Fruit fly (Drosophila melanogaster): Measurements from ENCODE around the gene CG9541.

Gene CG9541

DNA sequence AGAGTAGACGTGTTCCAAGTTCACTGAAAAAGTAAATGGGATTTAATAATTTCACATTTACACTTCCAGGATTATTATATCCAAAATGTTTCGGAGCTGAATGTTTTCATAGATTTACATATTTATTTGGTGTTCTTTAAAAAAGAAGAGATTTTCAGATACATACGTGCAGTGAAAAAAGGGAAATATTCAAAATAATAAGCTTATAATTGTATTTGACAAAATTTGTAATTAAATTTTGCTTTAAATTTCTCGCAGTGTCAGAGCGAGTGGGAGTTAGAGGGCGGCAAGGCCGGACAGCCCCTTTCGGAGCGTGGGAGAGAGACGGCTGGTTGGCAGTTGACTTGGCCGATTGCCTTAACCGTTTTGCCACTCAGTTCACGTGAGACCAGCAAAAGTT is 38.2 kb downstream of the CG9541 start, which contains the start of gene Tsp29Fb (continued):
- TF ChIP-seq CG4404 (GFP tag; IDR thresholded peaks at IDR 0.05) = peak; percentile 23; the same call in 1 of the 2 replicates
- peak; percentile 20 for TF ChIP-seq chn (GFP tag; optimal IDR thresholded peaks at IDR 0.05)
- TF ChIP-seq Drgx (GFP tag; IDR thresholded peaks at IDR 0.05) = no peak
- no peak for TF ChIP-seq tll (GFP tag; optimal IDR thresholded peaks at IDR 0.05)

DNA sequence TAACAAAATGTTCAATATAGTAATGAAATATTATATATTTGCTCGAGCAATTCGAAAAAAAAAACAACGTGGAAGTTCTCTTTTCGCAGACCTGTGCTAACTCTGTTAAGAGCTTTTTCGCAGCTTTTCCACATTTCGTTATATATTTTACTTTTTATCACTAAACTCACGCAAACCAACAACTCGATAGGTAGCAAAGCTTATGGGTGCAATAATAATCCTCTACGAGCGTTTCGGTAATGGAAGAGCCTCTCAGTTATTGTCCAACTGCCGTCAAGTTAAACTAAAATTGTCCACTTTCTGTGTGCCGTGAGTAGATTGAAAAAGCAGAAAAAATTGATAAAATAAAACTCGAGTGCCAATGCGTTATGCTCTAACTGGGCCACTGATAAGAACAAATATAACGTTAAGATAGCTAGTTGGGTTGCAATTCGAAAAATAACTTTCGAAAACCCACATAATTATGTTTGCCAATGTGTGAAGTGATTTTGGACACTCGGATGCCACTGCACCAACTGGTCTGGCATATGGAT is 41.5 kb downstream of the CG9541 start, which contains the start of gene Tsp29Fa:
TSS of gene Tsp29Fa (plus strand) at position 253 of the 533 bp plus-strand sequence.
- TF ChIP-seq HLHmδ (GFP tag; optimal IDR thresholded peaks at IDR 0.05) (no peak), Bdp1 (GFP tag; optimal IDR thresholded peaks at IDR 0.05) (no peak), CG15514 (GFP tag; optimal IDR thresholded peaks at IDR 0.05) (no peak), GATAe (GFP tag; conservative IDR thresholded peaks at IDR 0.05) (peak; percentile 40; the same call in 1 of the 2 replicates), gt (GFP tag; IDR thresholded peaks at IDR 0.05) (no peak), CG2116 (GFP tag; optimal IDR thresholded peaks at IDR 0.05) (no peak), CG12236 (GFP tag; optimal IDR thresholded peaks at IDR 0.05) (no peak), MBD-R2 (GFP tag; IDR thresholded peaks at IDR 0.05) (no peak), abd-A (tag; optimal IDR thresholded peaks at IDR 0.05) (no peak), NfI (GFP tag; optimal IDR thresholded peaks at IDR 0.05) (no peak), exex (tag; optimal IDR thresholded peaks at IDR 0.05) (peak; percentile 64), Med (GFP tag) (peak; percentile 9), CG34376 (GFP tag; optimal IDR thresholded peaks at IDR 0.05) (peak; percentile 71), lab (GFP tag; optimal IDR thresholded peaks at IDR 0.05) (peak; percentile 0), ems (GFP tag; optimal IDR thresholded peaks at IDR 0.05) (no peak), sug (tag; optimal IDR thresholded peaks at IDR 0.05) (no peak), Jarid2 (GFP tag; optimal IDR thresholded peaks at IDR 0.05) (peak; percentile 17), vnd (GFP tag; IDR thresholded peaks at IDR 0.05; ENCODE audit: partially characterized antibody) (0 out of 3 replicates have a peak, but pooled peaks have one; percentile 33), CG8281 (tag; optimal IDR thresholded peaks at IDR 0.05) (peak; percentile 23), Hand (GFP tag; optimal IDR thresholded peaks at IDR 0.05) (no peak), CG9437 (GFP tag; optimal IDR thresholded peaks at IDR 0.05) (no peak), chinmo (GFP tag; IDR thresholded peaks at IDR 0.05; ENCODE audit: partially characterized antibody) (0 out of 4 replicates have a peak, but pooled peaks have one; percentile 45), kay (GFP tag; optimal IDR thresholded peaks at IDR 0.05) (no peak), MTF-1 (GFP tag; optimal IDR thresholded peaks at IDR 0.05; ENCODE audit: borderline replicate concordance) (no peak), CG10543 (GFP tag; optimal IDR thresholded peaks at IDR 0.05) (no peak), Ets65A (GFP tag) (peak; percentile 57), CG3838 (GFP tag; optimal IDR thresholded peaks at IDR 0.05) (no peak), CG17612 (GFP tag; IDR thresholded peaks at IDR 0.05) (no peak), ttk (GFP tag; IDR thresholded peaks at IDR 0.05) (no peak), grn (GFP tag; optimal IDR thresholded peaks at IDR 0.05) (peak; percentile 80), oc (tag; optimal IDR thresholded peaks at IDR 0.05) (no peak), corto (GFP tag; optimal IDR thresholded peaks at IDR 0.05) (no peak)

DNA sequence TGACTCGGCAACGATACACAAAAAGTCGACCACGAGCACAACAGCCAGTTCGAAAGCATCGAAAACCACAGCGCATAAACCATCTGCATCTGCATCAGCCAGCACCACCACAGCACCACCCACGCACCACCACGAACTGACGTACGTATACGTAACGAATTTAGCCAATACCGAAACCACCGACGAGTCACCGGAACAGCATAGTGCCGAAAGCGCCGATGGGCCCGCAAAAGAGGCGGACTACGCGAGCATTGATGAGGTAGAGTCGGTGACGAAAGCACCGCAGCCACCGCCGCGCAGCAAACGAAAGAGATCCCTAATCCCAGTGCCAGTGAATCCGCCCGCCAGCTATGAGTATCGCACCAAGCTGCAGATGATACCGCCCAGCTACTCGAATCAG is 44.1 kb downstream of the CG9541 start:
- TF ChIP-seq nerfin-2 (GFP tag; IDR thresholded peaks at IDR 0.05; ENCODE audit: partially characterized antibody) (no peak), Dad (GFP tag; optimal IDR thresholded peaks at IDR 0.05) (no peak), sens (GFP tag) (peak; percentile 9), CG43689 (GFP tag; IDR thresholded peaks at IDR 0.05) (no peak), row (GFP tag; IDR thresholded peaks at IDR 0.05) (no peak), croc (GFP tag; conservative IDR thresholded peaks at IDR 0.05) (no peak), BEAF-32 (GFP tag; optimal IDR thresholded peaks at IDR 0.05) (no peak), sr (GFP tag; IDR thresholded peaks at IDR 0.05) (0 out of 3 replicates have a peak, but pooled peaks have one; percentile 41), CrebB (tag; optimal IDR thresholded peaks at IDR 0.05) (no peak), CG30403 (GFP tag; optimal IDR thresholded peaks at IDR 0.05) (no peak), pita (GFP tag; optimal IDR thresholded peaks at IDR 0.05) (no peak), CG9437 (GFP tag; optimal IDR thresholded peaks at IDR 0.05) (peak; percentile 78), Spps (tag; optimal IDR thresholded peaks at IDR 0.05) (no peak), Opbp (GFP tag; IDR thresholded peaks at IDR 0.05; ENCODE audit: partially characterized antibody) (no peak)

All from whole organism, embryonic.